Worm (Caenorhabditis elegans): ENCODE results near the gene wrt-1.

The wrt-1 gene

DNA sequence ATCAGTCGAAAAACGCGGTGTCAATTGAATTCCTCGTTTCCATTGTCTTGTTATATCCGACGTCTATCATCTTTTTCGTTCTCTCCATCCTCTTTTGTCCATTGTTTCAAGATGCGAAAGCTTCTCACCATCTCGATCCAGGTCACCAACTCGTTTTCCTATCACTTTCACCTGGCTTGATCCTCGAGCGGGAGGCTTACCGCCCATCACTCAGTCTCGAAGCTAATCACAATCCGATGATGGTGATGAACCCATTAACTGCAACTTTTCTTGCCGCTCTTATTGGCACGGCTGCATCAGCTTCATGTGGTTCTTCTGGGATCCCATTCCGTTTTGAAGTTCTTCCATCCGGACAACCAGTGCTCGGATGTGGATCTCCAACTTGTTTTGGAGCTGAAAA, at the start of gene wrt-1:
Gene wrt-1, plus strand, starts transcription at position 53 of the 400 bp plus-strand sequence.
- TF ChIP-seq unc-86 (tag; optimal IDR thresholded peaks at IDR 0.05): no peak
- no peak for TF ChIP-seq ceh-9 (tag; optimal IDR thresholded peaks at IDR 0.05)
- no peak for TF ChIP-seq rnt-1 (tag; optimal IDR thresholded peaks at IDR 0.05)
- TF ChIP-seq pros-1 (tag; optimal IDR thresholded peaks at IDR 0.05): no peak

ce11 chrII:7483009-7483408, 47.8 kb upstream of the wrt-1 start, which contains the start of gene cah-2:
Gene cah-2, minus strand, starts transcription at chrII:7483109.
- TF ChIP-seq ceh-14 (tag; optimal IDR thresholded peaks at IDR 0.05): no peak
- no peak for TF ChIP-seq hlh-13 (GFP tag; optimal IDR thresholded peaks at IDR 0.05)
- no peak for TF ChIP-seq K02D7.2 (tag; optimal IDR thresholded peaks at IDR 0.05)
- no peak for TF ChIP-seq fax-1 (tag; optimal IDR thresholded peaks at IDR 0.05)
- TF ChIP-seq nhr-11 (tag; optimal IDR thresholded peaks at IDR 0.05): no peak
- no peak for TF ChIP-seq unc-55 (GFP tag; optimal IDR thresholded peaks at IDR 0.05)
- TF ChIP-seq ceh-48 (tag; optimal IDR thresholded peaks at IDR 0.05): no peak
- TF ChIP-seq dve-1 (tag; optimal IDR thresholded peaks at IDR 0.05): no peak
- TF ChIP-seq ceh-22 (tag; optimal IDR thresholded peaks at IDR 0.05): no peak
- no peak for TF ChIP-seq pha-2 (tag; optimal IDR thresholded peaks at IDR 0.05)
- no peak for TF ChIP-seq ceh-6 (GFP tag; optimal IDR thresholded peaks at IDR 0.05)
- no peak for TF ChIP-seq rnt-1 (tag; optimal IDR thresholded peaks at IDR 0.05)
- no peak for TF ChIP-seq ceh-31 (tag; optimal IDR thresholded peaks at IDR 0.05)
- no peak for TF ChIP-seq npax-4 (tag; optimal IDR thresholded peaks at IDR 0.05)

- no peak for TF ChIP-seq syd-9 (tag; optimal IDR thresholded peaks at IDR 0.05)
- TF ChIP-seq unc-55 (GFP tag; optimal IDR thresholded peaks at IDR 0.05): no peak
- TF ChIP-seq unc-42 (tag; optimal IDR thresholded peaks at IDR 0.05): no peak
- TF ChIP-seq ceh-18 (tag; optimal IDR thresholded peaks at IDR 0.05): no peak
- TF ChIP-seq tbx-7 (tag; optimal IDR thresholded peaks at IDR 0.05): no peak
- TF ChIP-seq K02D7.2 (tag; optimal IDR thresholded peaks at IDR 0.05): no peak
- no peak for TF ChIP-seq elt-4 (tag; optimal IDR thresholded peaks at IDR 0.05)
- no peak for TF ChIP-seq dmd-4 (tag; optimal IDR thresholded peaks at IDR 0.05; ENCODE audit: borderline replicate concordance)
- no peak for TF ChIP-seq odd-2 (tag; optimal IDR thresholded peaks at IDR 0.05)
- no peak for TF ChIP-seq fkh-6 (tag; optimal IDR thresholded peaks at IDR 0.05)
- no peak for TF ChIP-seq ztf-16 (tag; optimal IDR thresholded peaks at IDR 0.05)
- TF ChIP-seq hlh-30 (tag; optimal IDR thresholded peaks at IDR 0.05; ENCODE audit: insufficient read depth): no peak
- TF ChIP-seq dve-1 (tag; optimal IDR thresholded peaks at IDR 0.05): no peak
- TF ChIP-seq ceh-2 (tag; optimal IDR thresholded peaks at IDR 0.05): no peak
- no peak for TF ChIP-seq K09A11.1 (tag; optimal IDR thresholded peaks at IDR 0.05; ENCODE audit: insufficient read depth)
Measured at ce11 chrII:7489605-7490004, 41.2 kb upstream of the wrt-1 start, which contains the start of gene D1022.9. Gene D1022.9, minus strand, starts transcription at chrII:7489705.

ce11 chrII:7493599-7493998, 37.2 kb upstream of the wrt-1 start, which contains the start of gene nas-23:
Gene nas-23, minus strand, starts transcription at chrII:7493699.
- TF ChIP-seq syd-9 (tag; optimal IDR thresholded peaks at IDR 0.05) (no peak), ceh-31 (tag; optimal IDR thresholded peaks at IDR 0.05) (no peak), ceh-14 (tag; optimal IDR thresholded peaks at IDR 0.05) (no peak), zip-5 (tag; optimal IDR thresholded peaks at IDR 0.05) (no peak)

DNA sequence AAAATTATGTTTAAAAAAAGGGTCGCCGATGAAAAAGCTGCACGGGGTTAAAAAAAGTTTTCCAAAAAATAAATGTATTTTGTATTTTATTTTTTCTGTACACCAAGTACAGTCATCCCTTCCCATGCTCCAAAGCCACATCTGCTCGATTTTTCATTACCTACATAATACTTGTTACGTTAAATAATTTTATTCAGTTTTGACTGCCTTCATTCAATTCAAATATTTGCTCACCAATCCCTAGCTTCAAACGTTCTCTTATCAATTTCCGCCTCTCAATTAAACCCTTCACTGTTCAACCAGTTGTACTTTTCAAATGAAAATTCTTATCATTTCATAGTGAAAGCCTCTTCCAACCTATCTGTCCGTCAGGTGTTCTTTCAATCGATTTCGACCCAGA, 36.6 kb upstream of the wrt-1 start, which contains the start of gene R10H1.1:
Gene R10H1.1, plus strand, starts transcription at position 301 of the 400 bp plus-strand sequence.
- no peak for TF ChIP-seq unc-42 (tag; optimal IDR thresholded peaks at IDR 0.05)
- TF ChIP-seq pag-3 (tag; optimal IDR thresholded peaks at IDR 0.05; ENCODE audit: borderline replicate concordance): no peak
- no peak for TF ChIP-seq ref-2 (tag; optimal IDR thresholded peaks at IDR 0.05)

ce11 chrII:7496070-7496469, 34.7 kb upstream of the wrt-1 start, which contains the start of gene spi-1:
Gene spi-1, plus strand, starts transcription at chrII:7496247.
- TF ChIP-seq sox-4 (tag; optimal IDR thresholded peaks at IDR 0.05) (no peak), gmeb-2 (tag; optimal IDR thresholded peaks at IDR 0.05) (no peak), ttx-3 (tag; optimal IDR thresholded peaks at IDR 0.05) (no peak), ceh-34 (tag; optimal IDR thresholded peaks at IDR 0.05) (no peak), ref-2 (tag; optimal IDR thresholded peaks at IDR 0.05) (no peak), unc-42 (tag; optimal IDR thresholded peaks at IDR 0.05) (no peak), fkh-6 (tag; optimal IDR thresholded peaks at IDR 0.05) (no peak), ceh-48 (tag; optimal IDR thresholded peaks at IDR 0.05) (no peak), unc-3 (GFP tag; conservative IDR thresholded peaks at IDR 0.05) (no peak), unc-3 (tag; optimal IDR thresholded peaks at IDR 0.05) (no peak), pag-3 (tag; optimal IDR thresholded peaks at IDR 0.05; ENCODE audit: borderline replicate concordance) (no peak), hlh-6 (tag; optimal IDR thresholded peaks at IDR 0.05) (no peak), pros-1 (tag; optimal IDR thresholded peaks at IDR 0.05) (no peak), dve-1 (tag; optimal IDR thresholded peaks at IDR 0.05) (no peak), lim-6 (tag; optimal IDR thresholded peaks at IDR 0.05) (no peak), ahr-1 (tag; optimal IDR thresholded peaks at IDR 0.05) (no peak), fkh-10 (GFP tag; optimal IDR thresholded peaks at IDR 0.05) (no peak), sox-2 (GFP tag; IDR thresholded peaks at IDR 0.05) (no peak)

Measured in whole organism, late embryonic.